Worm (Caenorhabditis elegans): Measurements from ENCODE around the gene unc-132.

DNA sequence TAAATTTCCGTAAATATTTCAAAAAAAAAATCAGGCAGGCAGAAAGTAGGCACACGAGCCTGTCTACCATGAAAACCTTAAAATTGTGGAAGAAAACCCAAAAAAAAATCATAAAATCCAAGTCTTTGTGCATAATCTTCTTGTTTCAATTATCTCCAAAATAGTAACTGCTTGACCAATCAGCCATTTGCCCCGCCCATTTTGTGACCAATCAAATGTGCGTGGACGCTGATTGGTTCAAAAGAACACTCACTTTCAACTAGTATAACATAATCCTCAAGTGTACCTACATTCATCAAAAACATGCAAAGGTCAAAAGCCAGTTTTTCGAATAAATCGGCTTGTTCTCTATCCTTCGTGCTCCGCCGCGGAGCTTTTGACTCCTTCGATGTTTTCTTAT is 8.4 kb upstream of the unc-132 start:
- no peak for TF ChIP-seq flt-1 (GFP tag; IDR thresholded peaks at IDR 0.05)
- no peak for TF ChIP-seq cog-1 (tag; optimal IDR thresholded peaks at IDR 0.05)
- TF ChIP-seq klf-2 (GFP tag; conservative IDR thresholded peaks at IDR 0.05): no peak
- TF ChIP-seq ztf-29 (GFP tag; IDR thresholded peaks at IDR 0.05): no peak
- TF ChIP-seq med-1 (GFP tag; optimal IDR thresholded peaks at IDR 0.05; ENCODE audit: insufficient read depth): no peak
- TF ChIP-seq tab-1 (GFP tag; IDR thresholded peaks at IDR 0.05): no peak
- no peak for TF ChIP-seq ref-1 (GFP tag; conservative IDR thresholded peaks at IDR 0.05)
